Worm (Caenorhabditis elegans) whole organism, young adult: ENCODE data around the gene gad-1.

Experiments used
- snpc-4 ChIP-seq, 5 experiments: fragments of 150-350 bp in 1 of 5; sonication (generic microtip) in 4 of 5; optimal IDR thresholded peaks; 2 replicates each; lab custom pipeline; 2014 to 2018; ENCODE audit warnings: missing genetic modification characterization in 5 of 5, missing biosample characterization in 3 of 5, antibody characterized with exemption in 2 of 5, mild to moderate bottlenecking in 2 of 5, missing compliant biosample characterization in 2 of 5, missing genotype in 2 of 5, moderate library complexity in 2 of 5, missing genetic modification reagents in 1 of 5
- zfh-2 ChIP-seq: fragments of 200-800 bp; sonication (Bioruptor generic); conservative IDR thresholded peaks from 2 replicates; pipeline ENCODE4 v1.3.6; 2022; ENCODE audit warnings: missing genetic modification reagents, missing genetic modification characterization, missing compliant biosample characterization

ce11 chrV:6407587-6407986 lies 25.7 kb downstream of the gad-1 start:
- TF ChIP-seq snpc-4 (GFP tag; optimal IDR thresholded peaks at IDR 0.05; lab: Kevin White, UChicago), result no peak
- TF ChIP-seq snpc-4 (tag; optimal IDR thresholded peaks at IDR 0.05; lab: Kevin White, UChicago), result no peak
- TF ChIP-seq zfh-2 (GFP tag; lab: Robert Waterston, UW), result no peak
